Fruit fly (Drosophila melanogaster): ENCODE results near the gene CG3437.

CG3437 gene

DNA sequence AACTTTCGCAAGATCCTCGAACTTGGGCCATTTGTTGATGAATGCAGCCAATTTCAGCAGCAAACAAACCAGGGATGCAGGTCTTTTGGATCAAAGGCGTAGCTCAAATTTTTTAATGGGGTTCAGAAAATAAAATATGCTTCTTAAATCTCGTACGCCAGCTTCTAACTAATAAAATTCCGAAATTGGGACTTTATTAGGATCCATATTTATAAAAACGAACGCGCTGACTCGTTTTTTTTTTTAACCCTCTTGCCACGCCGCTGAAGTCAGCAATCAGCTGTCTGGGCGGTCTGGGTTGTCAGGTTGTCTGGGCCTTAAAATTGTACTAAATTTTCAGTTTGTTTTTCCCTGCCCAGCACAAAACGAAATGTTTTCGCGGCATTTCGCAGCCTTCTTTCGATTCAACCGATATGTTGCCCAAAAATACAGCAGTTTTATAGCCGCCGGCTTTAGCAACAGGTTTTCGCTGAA is at the start of gene CG3437 (continued):
- TF ChIP-seq Eip75B (GFP tag; optimal IDR thresholded peaks at IDR 0.05) (peak; percentile 100), svp (GFP tag) (peak; percentile 100), CG7368 (GFP tag; optimal IDR thresholded peaks at IDR 0.05) (peak; percentile 98), CG6276 (GFP tag; optimal IDR thresholded peaks at IDR 0.05) (peak; percentile 100), Blimp-1 (GFP tag; optimal IDR thresholded peaks at IDR 0.05) (peak; percentile 97), CG10669 (GFP tag; optimal IDR thresholded peaks at IDR 0.05) (peak; percentile 99), fd59A (GFP tag; optimal IDR thresholded peaks at IDR 0.05) (peak; percentile 99), CG4318 (GFP tag; optimal IDR thresholded peaks at IDR 0.05) (peak; percentile 99)

DNA sequence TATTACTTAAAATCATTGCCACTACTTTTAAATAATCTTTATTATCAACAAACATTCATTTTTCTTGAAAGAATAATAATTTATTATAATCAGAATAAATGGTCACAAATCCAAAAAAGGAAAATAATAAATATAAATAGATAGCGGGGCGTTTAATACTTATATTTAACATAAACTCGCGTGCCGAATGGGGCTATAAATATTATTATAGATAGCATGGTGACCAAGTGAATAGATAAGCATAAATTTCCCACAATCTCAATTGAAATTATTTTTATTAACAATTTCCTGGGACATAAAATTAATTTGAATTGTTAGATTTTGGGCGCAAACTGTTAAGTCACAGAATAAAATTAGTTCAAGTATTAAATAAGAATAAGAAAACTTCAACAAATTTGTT is 49.0 kb upstream of the CG3437 start:
- TF ChIP-seq pdm3 (GFP tag; optimal IDR thresholded peaks at IDR 0.05) (no peak), esn (GFP tag; optimal IDR thresholded peaks at IDR 0.05) (no peak), Smox (GFP tag; optimal IDR thresholded peaks at IDR 0.05) (no peak), Sox15 (GFP tag; optimal IDR thresholded peaks at IDR 0.05) (no peak), dac (GFP tag; optimal IDR thresholded peaks at IDR 0.05) (no peak), Eip75B (GFP tag; optimal IDR thresholded peaks at IDR 0.05) (no peak), CG6854 (GFP tag; optimal IDR thresholded peaks at IDR 0.05) (no peak), CG8119 (GFP tag; IDR thresholded peaks at IDR 0.05) (no peak), CG15336 (GFP tag; IDR thresholded peaks at IDR 0.05) (no peak), CG6808 (GFP tag; optimal IDR thresholded peaks at IDR 0.05) (no peak), Hr4 (GFP tag; optimal IDR thresholded peaks at IDR 0.05) (no peak), fd85E (GFP tag; optimal IDR thresholded peaks at IDR 0.05) (no peak), ss (GFP tag; optimal IDR thresholded peaks at IDR 0.05) (no peak), Hr38 (GFP tag; optimal IDR thresholded peaks at IDR 0.05) (no peak), CG32006 (GFP tag; optimal IDR thresholded peaks at IDR 0.05) (no peak), acj6 (GFP tag; optimal IDR thresholded peaks at IDR 0.05) (no peak), fd59A (GFP tag; optimal IDR thresholded peaks at IDR 0.05) (no peak)

DNA sequence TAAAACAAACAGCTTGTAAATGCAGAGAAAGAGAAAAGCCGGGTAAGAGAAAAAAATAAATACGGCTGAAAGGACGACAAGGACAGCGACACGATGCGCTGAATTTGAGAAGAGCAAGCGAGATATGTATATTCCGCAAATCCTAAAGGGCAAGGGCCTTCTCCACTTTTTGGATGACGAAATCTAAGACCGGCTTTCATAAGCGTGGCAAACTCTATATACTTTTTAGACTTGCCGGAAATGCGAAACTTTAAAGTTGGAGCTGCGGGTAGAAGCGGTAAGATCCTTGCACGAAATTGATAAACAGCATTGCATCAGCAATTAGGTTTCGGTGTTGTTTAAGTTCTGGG is 48.2 kb upstream of the CG3437 start:
- TF ChIP-seq CG34406 (GFP tag; optimal IDR thresholded peaks at IDR 0.05) (no peak), vri (GFP tag; optimal IDR thresholded peaks at IDR 0.05) (peak; percentile 54), CG1621 (tag; optimal IDR thresholded peaks at IDR 0.05) (peak; percentile 48)

DNA sequence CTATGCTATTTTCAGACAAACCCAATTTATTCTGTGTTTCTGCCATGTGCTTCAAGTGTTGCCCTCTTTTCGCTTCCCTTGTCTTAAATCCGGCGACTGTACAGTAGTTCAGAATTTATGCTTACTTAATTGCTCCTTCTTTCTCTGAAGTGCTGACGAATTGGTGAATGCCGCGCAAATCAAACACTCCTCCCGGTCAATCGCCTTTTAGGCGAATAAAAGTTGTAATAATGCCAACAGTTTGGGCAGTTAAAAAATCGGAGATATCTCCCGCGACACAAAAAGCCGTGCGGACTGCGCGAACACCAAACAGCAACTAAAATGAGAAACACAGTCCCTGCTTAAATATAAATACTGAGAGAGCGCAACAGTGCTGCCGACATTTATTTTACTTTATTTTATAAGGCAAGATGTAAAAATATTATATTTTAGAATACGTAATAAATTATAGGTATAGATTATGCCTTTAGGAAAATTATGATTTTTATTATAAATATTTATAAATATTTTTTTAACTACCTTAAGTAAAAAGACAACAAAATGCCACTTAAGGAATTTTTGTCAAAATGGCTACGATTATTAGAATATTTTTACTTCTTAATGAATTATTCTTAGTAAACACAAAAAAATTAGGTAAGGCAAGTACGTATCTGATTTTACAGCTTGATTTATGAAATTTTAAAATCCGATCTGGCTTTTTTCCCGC is 47.7 kb upstream of the CG3437 start, which contains the start of gene path:
Gene path (minus strand): TSS at position 322 of the 706 bp plus-strand sequence.
- TF ChIP-seq pdm3 (GFP tag; optimal IDR thresholded peaks at IDR 0.05) (no peak), CG8632 (GFP tag; optimal IDR thresholded peaks at IDR 0.05) (peak; percentile 38), achi (GFP tag; optimal IDR thresholded peaks at IDR 0.05) (peak; percentile 16), Eip78C (GFP tag) (peak; percentile 78), dac (GFP tag; optimal IDR thresholded peaks at IDR 0.05) (no peak), Lpt (GFP tag; optimal IDR thresholded peaks at IDR 0.05) (no peak), acj6 (GFP tag; optimal IDR thresholded peaks at IDR 0.05) (peak; percentile 9), CG3919 (GFP tag; optimal IDR thresholded peaks at IDR 0.05) (peak; percentile 32), dsx (GFP tag; optimal IDR thresholded peaks at IDR 0.05; ENCODE audit: poor library complexity, severe bottlenecking) (peak; percentile 3), ss (GFP tag; optimal IDR thresholded peaks at IDR 0.05) (peak; percentile 4 to 9), CG34406 (GFP tag; optimal IDR thresholded peaks at IDR 0.05) (peak; percentile 7), Hr4 (GFP tag; optimal IDR thresholded peaks at IDR 0.05) (peak; percentile 12), vri (GFP tag; optimal IDR thresholded peaks at IDR 0.05) (peak; percentile 53), CG31627 (GFP tag; optimal IDR thresholded peaks at IDR 0.05) (no peak), CG10669 (GFP tag; optimal IDR thresholded peaks at IDR 0.05) (peak; percentile 6), CG6276 (GFP tag; optimal IDR thresholded peaks at IDR 0.05) (peak; percentile 40), CG10631 (GFP tag; optimal IDR thresholded peaks at IDR 0.05) (no peak), esn (GFP tag; optimal IDR thresholded peaks at IDR 0.05) (peak; percentile 45), Blimp-1 (GFP tag; optimal IDR thresholded peaks at IDR 0.05) (no peak), CG9139 (GFP tag; optimal IDR thresholded peaks at IDR 0.05) (peak; percentile 27), eg (GFP tag; IDR thresholded peaks at IDR 0.05) (no peak), svp (GFP tag) (peak; percentile 77), CG15336 (GFP tag; IDR thresholded peaks at IDR 0.05) (no peak), CG32006 (GFP tag; optimal IDR thresholded peaks at IDR 0.05) (peak; percentile 52), CG6808 (GFP tag; optimal IDR thresholded peaks at IDR 0.05) (peak; percentile 19), Gug (GFP tag; IDR thresholded peaks at IDR 0.05) (no peak), CG1621 (tag; optimal IDR thresholded peaks at IDR 0.05) (no peak), CG3032 (tag; optimal IDR thresholded peaks at IDR 0.05) (peak; percentile 62), CG6854 (GFP tag; optimal IDR thresholded peaks at IDR 0.05) (peak; percentile 30), Ets96B (tag; optimal IDR thresholded peaks at IDR 0.05) (peak; percentile 59), fkh (GFP tag; optimal IDR thresholded peaks at IDR 0.05) (peak; percentile 17)

Data from whole organism, prepupa.